Worm (Caenorhabditis elegans) whole organism, L4 larva: ENCODE measurements around the gene cex-1.

Experiments used
- F10B5.3 ChIP-seq: sonication (generic microtip); optimal IDR thresholded peaks from 2 replicates; lab custom pipeline; 2016; ENCODE audit warnings: mild to moderate bottlenecking, missing genetic modification characterization, missing compliant biosample characterization
- F26F4.8 ChIP-seq: fragments of 200-800 bp; sonication (Bioruptor generic); conservative IDR thresholded peaks from 2 replicates; pipeline ENCODE4 v1.3.6; 2022; ENCODE audit warnings: missing genetic modification characterization, missing compliant biosample characterization
- Y105C5A.15 ChIP-seq: fragments of 200-800 bp; sonication (Bioruptor generic); IDR thresholded peaks from 2 replicates; pipeline ENCODE4 v1.3.6; 2022; ENCODE audit warnings: missing genetic modification characterization, missing compliant biosample characterization
- Y48G9A.11 ChIP-seq: fragments of 200-800 bp; sonication (Bioruptor generic); IDR thresholded peaks from 2 replicates; pipeline ENCODE4 v1.3.6; 2022; ENCODE audit warnings: missing genetic modification reagents, missing genetic modification characterization, missing compliant biosample characterization
- Y5F2A.4 ChIP-seq: fragments of 200-800 bp; sonication (Bioruptor generic); optimal IDR thresholded peaks from 2 replicates; lab custom pipeline; 2018; ENCODE audit warnings: mild to moderate bottlenecking, missing genetic modification characterization, missing compliant biosample characterization
- Y75B8A.6 ChIP-seq: fragments of 200-800 bp; sonication (Bioruptor generic); IDR thresholded peaks from 2 replicates; pipeline ENCODE4 v1.3.6; 2022; ENCODE audit warnings: missing genetic modification reagents, missing genetic modification characterization, missing compliant biosample characterization
- ZK546.5 ChIP-seq, 2 experiments: sonication (generic microtip); optimal IDR thresholded peaks; 2 replicates each; lab custom pipeline; 2017; ENCODE audit warnings: missing biosample characterization in 2 of 2, missing genetic modification characterization in 2 of 2
- attf-4 ChIP-seq: sonication (generic microtip); optimal IDR thresholded peaks from 3 replicates; lab custom pipeline; 2017; ENCODE audit warnings: missing biosample characterization, missing genetic modification characterization
- ceh-20 ChIP-seq: fragments of 200-800 bp; sonication (Bioruptor generic); IDR thresholded peaks from 2 replicates; pipeline ENCODE4 v1.3.6; 2022; ENCODE audit warnings: missing genetic modification reagents, missing genetic modification characterization, missing compliant biosample characterization
- ceh-44 ChIP-seq: fragments of 200-800 bp; sonication (Bioruptor generic); IDR thresholded peaks from 2 replicates; pipeline ENCODE4 v1.3.6; 2022; ENCODE audit warnings: missing genetic modification reagents, missing genetic modification characterization, missing compliant biosample characterization
- ceh-82 ChIP-seq: sonication (generic microtip); optimal IDR thresholded peaks from 2 replicates; lab custom pipeline; 2017; ENCODE audit warnings: missing biosample characterization, missing genetic modification characterization
- cey-2 ChIP-seq: sonication (generic microtip); optimal IDR thresholded peaks from 3 replicates; lab custom pipeline; 2017; ENCODE audit warnings: missing genetic modification characterization, mild to moderate bottlenecking, missing compliant biosample characterization, antibody characterized with exemption, borderline replicate concordance; ENCODE audit not compliant: insufficient read depth
- ctbp-1 ChIP-seq: fragments of 200-800 bp; sonication (Bioruptor generic); IDR thresholded peaks from 2 replicates; pipeline ENCODE4 v1.3.6; 2022; ENCODE audit warnings: missing genetic modification reagents, missing genetic modification characterization, missing compliant biosample characterization
- daf-8 ChIP-seq: fragments of 200-800 bp; sonication (Bioruptor generic); IDR thresholded peaks from 2 replicates; pipeline ENCODE4 v1.3.6; 2022; ENCODE audit warnings: missing genetic modification characterization, missing compliant biosample characterization
- dve-1 ChIP-seq: sonication (generic microtip); optimal IDR thresholded peaks from 2 replicates; lab custom pipeline; 2017; ENCODE audit warnings: antibody characterized with exemption, mild to moderate bottlenecking, missing genetic modification characterization, missing compliant biosample characterization; ENCODE audit not compliant: insufficient read depth
- hlh-30 ChIP-seq: sonication (generic microtip); optimal IDR thresholded peaks from 2 replicates; lab custom pipeline; 2017; ENCODE audit warnings: antibody characterized with exemption, mild to moderate bottlenecking, missing genetic modification characterization, missing compliant biosample characterization; ENCODE audit not compliant: insufficient read depth
- hmg-1.1 ChIP-seq: fragments of 200-800 bp; sonication (Bioruptor generic); IDR thresholded peaks from 2 replicates; pipeline ENCODE4 v1.3.6; 2022; ENCODE audit warnings: missing genetic modification reagents, missing genetic modification characterization, missing compliant biosample characterization
- lin-13 ChIP-seq: fragments of 150-350 bp; optimal IDR thresholded peaks from 2 replicates; lab custom pipeline; 2014; ENCODE audit warnings: missing biosample characterization, missing genetic modification reagents, missing genetic modification characterization
- lin-38 ChIP-seq: fragments of 200-800 bp; sonication (Bioruptor generic); IDR thresholded peaks from 2 replicates; pipeline ENCODE4 v1.3.6; 2022; ENCODE audit warnings: missing genetic modification reagents, missing genetic modification characterization, missing compliant biosample characterization
- mdt-29 ChIP-seq: fragments of 200-800 bp; sonication (Bioruptor generic); IDR thresholded peaks from 2 replicates; pipeline ENCODE4 v1.3.6; 2022; ENCODE audit warnings: missing genetic modification reagents, missing genetic modification characterization, missing compliant biosample characterization
- mep-1 ChIP-seq: fragments of 150-350 bp; sonication (generic microtip); optimal IDR thresholded peaks from 3 replicates; lab custom pipeline; 2014; ENCODE audit warnings: missing biosample characterization, missing genetic modification characterization
- mes-2 ChIP-seq: sonication (generic microtip); optimal IDR thresholded peaks from 2 replicates; lab custom pipeline; 2016; ENCODE audit warnings: missing genotype, mild to moderate bottlenecking, missing genetic modification characterization, missing compliant biosample characterization; ENCODE audit not compliant: poor library complexity, severe bottlenecking
- nhr-10 ChIP-seq: fragments of 150-350 bp; optimal IDR thresholded peaks from 2 replicates; lab custom pipeline; 2014; ENCODE audit warnings: missing biosample characterization, missing genetic modification characterization
- nhr-102 ChIP-seq: sonication (generic microtip); optimal IDR thresholded peaks from 2 replicates; lab custom pipeline; 2016; ENCODE audit warnings: mild to moderate bottlenecking, missing genetic modification characterization, moderate library complexity, missing compliant biosample characterization
- nhr-111 ChIP-seq: fragments of 200-800 bp; sonication (Bioruptor generic); optimal IDR thresholded peaks from 2 replicates; lab custom pipeline; 2018; ENCODE audit warnings: mild to moderate bottlenecking, missing genetic modification characterization, missing compliant biosample characterization
- nhr-237 ChIP-seq: sonication (generic microtip); optimal IDR thresholded peaks from 2 replicates; lab custom pipeline; 2017; ENCODE audit warnings: missing biosample characterization, missing genetic modification characterization
- nhr-28 ChIP-seq: fragments of 150-350 bp; optimal IDR thresholded peaks from 2 replicates; lab custom pipeline; 2014; ENCODE audit warnings: missing biosample characterization, missing genetic modification characterization
- nhr-42 ChIP-seq: fragments of 200-800 bp; sonication (Bioruptor generic); IDR thresholded peaks from 2 replicates; pipeline ENCODE4 v1.3.6; 2022; ENCODE audit warnings: missing genetic modification characterization, missing compliant biosample characterization
- nhr-48 ChIP-seq: sonication (generic microtip); optimal IDR thresholded peaks from 2 replicates; lab custom pipeline; 2016; ENCODE audit warnings: mild to moderate bottlenecking, missing genetic modification characterization, missing compliant biosample characterization
- nhr-6 ChIP-seq: fragments of 150-350 bp; optimal IDR thresholded peaks from 2 replicates; lab custom pipeline; 2014; ENCODE audit warnings: missing biosample characterization, missing genetic modification characterization
- saeg-2 ChIP-seq: fragments of 200-800 bp; sonication (Bioruptor generic); IDR thresholded peaks from 2 replicates; pipeline ENCODE4 v1.3.6; 2022; ENCODE audit warnings: missing genetic modification reagents, missing genetic modification characterization, missing compliant biosample characterization
- spr-1 ChIP-seq: sonication (generic microtip); optimal IDR thresholded peaks from 2 replicates; lab custom pipeline; 2016; ENCODE audit warnings: mild to moderate bottlenecking, missing genetic modification characterization, missing compliant biosample characterization
- spr-3 ChIP-seq: fragments of 200-800 bp; sonication (Bioruptor generic); optimal IDR thresholded peaks from 2 replicates; lab custom pipeline; 2018; ENCODE audit warnings: mild to moderate bottlenecking, missing genetic modification characterization, missing compliant biosample characterization
- unc-39 ChIP-seq: sonication (generic microtip); optimal IDR thresholded peaks from 2 replicates; lab custom pipeline; 2017; ENCODE audit warnings: missing biosample characterization, missing genetic modification characterization
- unc-62 ChIP-seq, 3 experiments: fragments of 150-350 bp in 1 of 3; sonication (generic microtip); optimal IDR thresholded peaks in 2 of 3; peaks in 1 of 3; 1 replicate in 1 of 3; 2 replicates in 2 of 3; lab custom pipeline; 2014 to 2017; ENCODE audit warnings: missing biosample characterization in 3 of 3, missing genetic modification characterization in 3 of 3, missing genetic modification reagents in 3 of 3, missing genotype in 1 of 3
- ztf-7 ChIP-seq: fragments of 150-350 bp; optimal IDR thresholded peaks from 2 replicates; lab custom pipeline; 2014; ENCODE audit warnings: missing biosample characterization, missing genetic modification characterization

The cex-1 gene

ce11 chrII:5429522-5430257, 17.8 kb upstream of the cex-1 start, which contains the start of the genes F07F6.4 and F07F6.2 (continued):
- TF ChIP-seq mes-2 (peak; percentile 68), nhr-28 (tag; lab: Kevin White, UChicago) (no peak), nhr-6 (tag; lab: Kevin White, UChicago) (peak; percentile 15), Y5F2A.4 (GFP tag; lab: Kevin White, UChicago) (no peak), nhr-237 (tag; lab: Kevin White, UChicago) (no peak), unc-39 (no peak), saeg-2 (no peak), F26F4.8 (GFP tag; lab: Robert Waterston, UW) (no peak), mep-1 (tag; lab: Kevin White, UChicago) (peak; percentile 27)

- TF ChIP-seq daf-8 (GFP tag; lab: Robert Waterston, UW), result no peak
- TF ChIP-seq mdt-29 (GFP tag; lab: Robert Waterston, UW), result no peak
- TF ChIP-seq nhr-42 (GFP tag; lab: Robert Waterston, UW), result no peak
- TF ChIP-seq nhr-237 (tag; lab: Kevin White, UChicago), result no peak
- TF ChIP-seq nhr-10, result no peak
Measured at ce11 chrII:5433069-5433468, 14.4 kb upstream of the cex-1 start, which contains the start of gene srx-114. Gene srx-114, minus strand, starts transcription at chrII:5433169.

ce11 chrII:5436833-5437232, 10.6 kb upstream of the cex-1 start, which contains the start of gene dct-5:
Gene dct-5, minus strand, starts transcription at chrII:5436933.
- TF ChIP-seq nhr-111 (GFP tag; lab: Kevin White, UChicago), result no peak
- TF ChIP-seq Y105C5A.15 (GFP tag; lab: Robert Waterston, UW), result no peak
- no peak for TF ChIP-seq cey-2 (tag; lab: Kevin White, UChicago)
- TF ChIP-seq ceh-82 (tag; lab: Kevin White, UChicago), result no peak
- no peak for TF ChIP-seq mes-2
- no peak for TF ChIP-seq lin-13 (GFP tag; lab: Kevin White, UChicago)
- TF ChIP-seq ctbp-1, result no peak
- no peak for TF ChIP-seq lin-38
- TF ChIP-seq dve-1 (tag; lab: Kevin White, UChicago), result no peak
- TF ChIP-seq F10B5.3 (tag; lab: Kevin White, UChicago), result no peak
- TF ChIP-seq unc-39, result no peak
- no peak for TF ChIP-seq hmg-1.1 (GFP tag; lab: Robert Waterston, UW)
- TF ChIP-seq, all 104 proteins: peak for 0

- no peak for TF ChIP-seq dve-1 (tag; lab: Kevin White, UChicago)
- no peak for TF ChIP-seq Y5F2A.4 (GFP tag; lab: Kevin White, UChicago)
- no peak for TF ChIP-seq Y75B8A.6 (GFP tag; lab: Robert Waterston, UW)
- TF ChIP-seq hlh-30 (tag; lab: Kevin White, UChicago), result no peak
Measured at ce11 chrII:5437586-5437985, 9.9 kb upstream of the cex-1 start, which contains the start of gene F07F6.1. Gene F07F6.1, plus strand, starts transcription at chrII:5437886.

- TF ChIP-seq nhr-111 (GFP tag; lab: Kevin White, UChicago), result no peak
- no peak for TF ChIP-seq nhr-48 (tag; lab: Kevin White, UChicago)
- TF ChIP-seq spr-3 (GFP tag; lab: Kevin White, UChicago), result no peak
- no peak for TF ChIP-seq ceh-44 (GFP tag; lab: Robert Waterston, UW)
- no peak for TF ChIP-seq attf-4 (tag; lab: Kevin White, UChicago)
- TF ChIP-seq spr-1 (tag; lab: Kevin White, UChicago), result no peak
- TF ChIP-seq ZK546.5 (tag; optimal IDR thresholded peaks at IDR 0.05; lab: Kevin White, UChicago), result no peak
- TF ChIP-seq F26F4.8 (GFP tag; lab: Robert Waterston, UW), result no peak
- TF ChIP-seq Y5F2A.4 (GFP tag; lab: Kevin White, UChicago), result no peak
- no peak for TF ChIP-seq daf-8 (GFP tag; lab: Robert Waterston, UW)
- no peak for TF ChIP-seq mdt-29 (GFP tag; lab: Robert Waterston, UW)
- no peak for TF ChIP-seq mes-2
- TF ChIP-seq nhr-42 (GFP tag; lab: Robert Waterston, UW), result no peak
- no peak for TF ChIP-seq ztf-7 (tag; lab: Kevin White, UChicago)
- TF ChIP-seq ceh-20 (GFP tag; lab: Robert Waterston, UW), result no peak
- TF ChIP-seq hmg-1.1 (GFP tag; lab: Robert Waterston, UW), result no peak
- TF ChIP-seq nhr-102 (tag; lab: Kevin White, UChicago), result no peak
- TF ChIP-seq unc-62 (GFP tag; optimal IDR thresholded peaks at IDR 0.05 in 1 of 2; lab: Kevin White, UChicago), result no peak
- no peak for TF ChIP-seq unc-62 (tag; optimal IDR thresholded peaks at IDR 0.05; lab: Kevin White, UChicago)
- TF ChIP-seq Y48G9A.11 (GFP tag; lab: Robert Waterston, UW), result no peak
Measured at ce11 chrII:5446506-5446905, 975 bp upstream of the cex-1 start, which contains the start of gene nmr-1. Gene nmr-1, minus strand, starts transcription at chrII:5446606.
